Fruit fly (Drosophila melanogaster) whole organism, embryonic: Measurements from ENCODE around the gene CG3984.
A peak's percentile ranks its signal among the peaks of the same experiment; 100 is the strongest.

Experiments used
- Atf-2 ChIP-seq: fragments of 200-800 bp; sonication (Bioruptor generic); optimal IDR thresholded peaks from 2 replicates; lab custom pipeline; 2016; ENCODE audit warnings: missing biosample characterization, missing genetic modification characterization
- CG10321 ChIP-seq: fragments of 200-800 bp; sonication (Bioruptor generic); IDR thresholded peaks from 2 replicates; pipeline ENCODE4 v1.3.6; 2022; ENCODE audit warnings: missing biosample characterization, missing genetic modification characterization
- CG10979 ChIP-seq: fragments of 200-800 bp; sonication (Bioruptor generic); optimal IDR thresholded peaks from 2 replicates; lab custom pipeline; 2018; ENCODE audit warnings: missing biosample characterization, mild to moderate bottlenecking, missing genetic modification characterization, moderate library complexity
- CG12391 ChIP-seq: fragments of 200-800 bp; sonication (Bioruptor generic); optimal IDR thresholded peaks from 3 replicates; lab custom pipeline; 2018; ENCODE audit warnings: missing biosample characterization, mild to moderate bottlenecking, missing genetic modification characterization, moderate library complexity
- CG13123 ChIP-seq: fragments of 200-800 bp; sonication (Bioruptor generic); optimal IDR thresholded peaks from 2 replicates; lab custom pipeline; 2016; ENCODE audit warnings: missing biosample characterization, missing genetic modification characterization
- CG13287 ChIP-seq: fragments of 200-800 bp; sonication (Bioruptor generic); IDR thresholded peaks from 2 replicates; pipeline ENCODE4 v1.3.6; 2022; ENCODE audit warnings: missing biosample characterization, missing genetic modification characterization; ENCODE audit not compliant: partially characterized antibody
- CG16813 ChIP-seq: fragments of 200-800 bp; sonication (Bioruptor generic); IDR thresholded peaks from 3 replicates; pipeline ENCODE4 v1.3.6; 2022; ENCODE audit warnings: missing biosample characterization, missing genetic modification characterization; ENCODE audit not compliant: partially characterized antibody
- CG17912 ChIP-seq: fragments of 200-800 bp; sonication (Bioruptor generic); optimal IDR thresholded peaks from 2 replicates; lab custom pipeline; 2018; ENCODE audit warnings: missing biosample characterization, mild to moderate bottlenecking, missing genetic modification characterization
- CG18476 ChIP-seq: fragments of 200-800 bp; sonication (Bioruptor generic); optimal IDR thresholded peaks from 2 replicates; lab custom pipeline; 2016; ENCODE audit warnings: missing biosample characterization, mild to moderate bottlenecking, missing genetic modification characterization
- CG2712 ChIP-seq: fragments of 200-800 bp; optimal IDR thresholded peaks from 3 replicates; lab custom pipeline; 2019; ENCODE audit warnings: missing biosample characterization, mild to moderate bottlenecking, missing genetic modification characterization, moderate library complexity
- CG30431 ChIP-seq: fragments of 200-800 bp; sonication (Bioruptor generic); optimal IDR thresholded peaks from 2 replicates; lab custom pipeline; 2017; ENCODE audit warnings: missing biosample characterization, missing genetic modification characterization
- CG33213 ChIP-seq: fragments of 200-800 bp; sonication (Bioruptor generic); optimal IDR thresholded peaks from 3 replicates; lab custom pipeline; 2016; ENCODE audit warnings: missing biosample characterization, missing genetic modification characterization
- CG34422 ChIP-seq: fragments of 200-800 bp; sonication (Bioruptor generic); IDR thresholded peaks from 3 replicates; pipeline ENCODE4 v1.3.6; 2022; ENCODE audit warnings: missing biosample characterization, missing genetic modification characterization
- CG4360 ChIP-seq: fragments of 200-800 bp; sonication (Bioruptor generic); IDR thresholded peaks from 2 replicates; pipeline ENCODE4 v1.3.6; 2022; ENCODE audit warnings: missing biosample characterization, missing genetic modification characterization
- CG6175 ChIP-seq: fragments of 200-800 bp; sonication (Bioruptor generic); IDR thresholded peaks from 3 replicates; pipeline ENCODE4 v1.3.6; 2022; ENCODE audit warnings: missing biosample characterization, missing genetic modification characterization
- CG8765 ChIP-seq: fragments of 200-800 bp; sonication (Bioruptor generic); IDR thresholded peaks from 2 replicates; pipeline ENCODE4 v1.3.6; 2022; ENCODE audit warnings: missing biosample characterization, missing genetic modification characterization
- CG8924 ChIP-seq: fragments of 200-800 bp; optimal IDR thresholded peaks from 3 replicates; lab custom pipeline; 2019; ENCODE audit warnings: missing biosample characterization, mild to moderate bottlenecking, missing genetic modification characterization, moderate library complexity
- CG9437 ChIP-seq: fragments of 200-800 bp; sonication (Bioruptor generic); optimal IDR thresholded peaks from 2 replicates; lab custom pipeline; 2018; ENCODE audit warnings: missing biosample characterization, mild to moderate bottlenecking, missing genetic modification characterization
- CTCF ChIP-seq: fragments of 200-800 bp; sonication (Bioruptor generic); optimal IDR thresholded peaks from 2 replicates; lab custom pipeline; 2017; ENCODE audit warnings: missing biosample characterization, mild to moderate bottlenecking, missing genetic modification characterization, moderate library complexity
- D ChIP-seq, 2 experiments: fragments of 200-800 bp in 1 of 2; fragments of >200 bp in 1 of 2; sonication (Bioruptor generic) in 1 of 2; optimal IDR thresholded peaks; 2 replicates in 1 of 2; 3 replicates in 1 of 2; lab custom pipeline; 2017; ENCODE audit warnings: mild to moderate bottlenecking in 1 of 2, missing biosample characterization in 1 of 2, missing genetic modification characterization in 1 of 2, missing genetic modification reagents in 1 of 2
- D19B ChIP-seq: fragments of 200-800 bp; sonication (Bioruptor generic); optimal IDR thresholded peaks from 2 replicates; lab custom pipeline; 2017; ENCODE audit warnings: missing biosample characterization, mild to moderate bottlenecking, missing genetic modification characterization
- Dad ChIP-seq: fragments of 200-800 bp; sonication (Bioruptor generic); optimal IDR thresholded peaks from 3 replicates; lab custom pipeline; 2016; ENCODE audit warnings: missing biosample characterization, missing genetic modification characterization
- ERR ChIP-seq: fragments of 200-800 bp; sonication (Bioruptor generic); optimal IDR thresholded peaks from 2 replicates; lab custom pipeline; 2016; ENCODE audit warnings: missing biosample characterization, missing genetic modification characterization
- H15 ChIP-seq: fragments of 200-800 bp; sonication (Bioruptor generic); IDR thresholded peaks from 3 replicates; pipeline ENCODE4 v1.3.6; 2022; ENCODE audit warnings: missing biosample characterization, missing genetic modification characterization
- Hr51 ChIP-seq, 2 experiments: fragments of 200-800 bp; sonication (Bioruptor generic); optimal IDR thresholded peaks; 2 replicates in 1 of 2; 3 replicates in 1 of 2; lab custom pipeline; 2016 to 2018; ENCODE audit warnings: missing biosample characterization in 2 of 2, missing genetic modification characterization in 2 of 2, mild to moderate bottlenecking in 1 of 2, moderate library complexity in 1 of 2
- Hr78 ChIP-seq, 2 experiments: fragments of 200-800 bp in 1 of 2; fragments of >200 bp in 1 of 2; sonication (Bioruptor generic) in 1 of 2; optimal IDR thresholded peaks; 2 replicates each; lab custom pipeline; 2017 to 2019; ENCODE audit warnings: missing biosample characterization in 2 of 2, missing genetic modification characterization in 2 of 2, mild to moderate bottlenecking in 1 of 2, moderate library complexity in 1 of 2
- Pdp1 ChIP-seq, 2 experiments: fragments of 200-800 bp; sonication (Bioruptor generic); optimal IDR thresholded peaks; 3 replicates each; lab custom pipeline; 2016; ENCODE audit warnings: missing biosample characterization in 2 of 2, missing genetic modification characterization in 2 of 2, mild to moderate bottlenecking in 1 of 2, moderate library complexity in 1 of 2
- Trl ChIP-seq, 3 experiments: fragments of >200 bp in 2 of 3; fragments of 200-800 bp in 1 of 3; sonication (Bioruptor generic) in 1 of 3; optimal IDR thresholded peaks; 2 replicates in 1 of 3; 3 replicates in 2 of 3; lab custom pipeline; 2016 to 2017; ENCODE audit warnings: missing biosample characterization in 1 of 3, missing genetic modification characterization in 1 of 3
- cas ChIP-seq: fragments of 200-800 bp; sonication (Bioruptor generic); IDR thresholded peaks from 2 replicates; pipeline ENCODE4 v1.3.6; 2022; ENCODE audit warnings: missing biosample characterization, missing genetic modification characterization
- chinmo ChIP-seq: fragments of 200-800 bp; sonication (Bioruptor generic); IDR thresholded peaks from 4 replicates; pipeline ENCODE4 v1.3.6; 2022; ENCODE audit warnings: missing biosample characterization, missing genetic modification characterization; ENCODE audit not compliant: partially characterized antibody
- ci ChIP-seq: fragments of 200-800 bp; sonication (Bioruptor generic); IDR thresholded peaks from 3 replicates; pipeline ENCODE4 v1.3.6; 2022; ENCODE audit warnings: missing biosample characterization, missing genetic modification characterization
- crol ChIP-seq: fragments of 200-800 bp; sonication (Bioruptor generic); IDR thresholded peaks from 2 replicates; pipeline ENCODE4 v1.3.6; 2022; ENCODE audit warnings: missing biosample characterization, missing genetic modification characterization
- cwo ChIP-seq: fragments of 200-800 bp; sonication (Bioruptor generic); optimal IDR thresholded peaks from 3 replicates; lab custom pipeline; 2017; ENCODE audit warnings: missing biosample characterization, missing genetic modification characterization, mild to moderate bottlenecking, moderate library complexity, missing genetic modification reagents
- en ChIP-seq: fragments of 200-800 bp; sonication (Bioruptor generic); optimal IDR thresholded peaks from 2 replicates; lab custom pipeline; 2016; ENCODE audit warnings: missing biosample characterization, missing genetic modification characterization
- eve ChIP-seq, 2 experiments: fragments of >200 bp; optimal IDR thresholded peaks; 2 replicates each; lab custom pipeline; 2017; ENCODE audit warnings: missing biosample characterization in 2 of 2, missing genetic modification characterization in 2 of 2
- ftz-f1 ChIP-seq: fragments of 200-800 bp; sonication (Bioruptor generic); optimal IDR thresholded peaks from 2 replicates; lab custom pipeline; 2016; ENCODE audit warnings: missing biosample characterization, missing genetic modification characterization
- grn ChIP-seq: fragments of 200-800 bp; sonication (Bioruptor generic); optimal IDR thresholded peaks from 3 replicates; lab custom pipeline; 2017; ENCODE audit warnings: missing biosample characterization, missing genetic modification characterization
- pfk ChIP-seq: fragments of 200-800 bp; sonication (Bioruptor generic); optimal IDR thresholded peaks from 2 replicates; lab custom pipeline; 2018; ENCODE audit warnings: missing biosample characterization, mild to moderate bottlenecking, missing genetic modification characterization, moderate library complexity
- phol ChIP-seq: fragments of 200-800 bp; sonication (Bioruptor generic); optimal IDR thresholded peaks from 3 replicates; lab custom pipeline; 2018; ENCODE audit warnings: missing biosample characterization, mild to moderate bottlenecking, missing genetic modification characterization, moderate library complexity
- pros ChIP-seq: fragments of 200-800 bp; sonication (Bioruptor generic); optimal IDR thresholded peaks from 3 replicates; lab custom pipeline; 2019; ENCODE audit warnings: missing biosample characterization, mild to moderate bottlenecking, missing genetic modification characterization, moderate library complexity
- ranshi ChIP-seq: fragments of 200-800 bp; sonication (Bioruptor generic); IDR thresholded peaks from 2 replicates; pipeline ENCODE4 v1.3.6; 2022; ENCODE audit warnings: missing biosample characterization, missing genetic modification characterization
- salm ChIP-seq: fragments of 200-800 bp; sonication (Bioruptor generic); optimal IDR thresholded peaks from 2 replicates; lab custom pipeline; 2018; ENCODE audit warnings: missing biosample characterization, mild to moderate bottlenecking, missing genetic modification characterization
- sens ChIP-seq: fragments of 200-800 bp; sonication (Bioruptor generic); peaks from one replicate; lab custom pipeline; 2016; ENCODE audit warnings: missing biosample characterization, missing genetic modification characterization
- stwl ChIP-seq: fragments of 200-800 bp; sonication (Bioruptor generic); optimal IDR thresholded peaks from 3 replicates; lab custom pipeline; 2018; ENCODE audit warnings: missing biosample characterization, mild to moderate bottlenecking, missing genetic modification characterization, moderate library complexity
- tin ChIP-seq: fragments of 200-800 bp; sonication (Bioruptor generic); optimal IDR thresholded peaks from 3 replicates; lab custom pipeline; 2016; ENCODE audit warnings: missing biosample characterization, missing genetic modification characterization
- tll ChIP-seq, 2 experiments: fragments of 200-800 bp in 1 of 2; fragments of >200 bp in 1 of 2; sonication (Bioruptor generic) in 1 of 2; optimal IDR thresholded peaks; 2 replicates each; lab custom pipeline; 2017 to 2019; ENCODE audit warnings: missing biosample characterization in 2 of 2, missing genetic modification characterization in 2 of 2, mild to moderate bottlenecking in 1 of 2, moderate library complexity in 1 of 2
- z ChIP-seq: fragments of 200-800 bp; sonication (Bioruptor generic); IDR thresholded peaks from 3 replicates; pipeline ENCODE4 v1.3.6; 2022; ENCODE audit warnings: missing biosample characterization, missing genetic modification characterization

The CG3984 gene

DNA sequence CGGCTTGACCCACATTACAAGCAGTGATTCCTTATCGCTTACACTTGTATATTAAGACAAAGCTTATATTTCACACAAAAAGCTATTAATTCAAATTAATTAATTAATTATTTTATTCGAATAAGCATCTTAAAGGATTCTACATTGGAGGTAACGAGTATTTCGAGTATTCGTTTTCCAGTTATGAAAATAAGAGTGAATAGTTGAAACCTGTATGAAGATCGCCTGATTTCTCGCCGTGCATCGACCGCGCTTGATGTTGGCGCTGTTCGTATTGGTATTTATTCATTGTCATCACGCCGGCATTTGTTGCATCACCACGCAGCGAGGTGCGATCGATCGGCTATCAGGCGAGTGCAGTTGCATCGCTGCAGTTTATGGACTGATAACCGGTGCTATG, 8.5 kb downstream of the CG3984 start (continued):
- TF ChIP-seq CG2712 (peak; percentile 80), CG34422 (GFP tag; lab: Robert Waterston, UW) (peak; percentile 65; the same call in 2 of the 3 replicates), Atf-2 (GFP tag; lab: Kevin White, UChicago) (no peak), CG18476 (peak; percentile 45), crol (GFP tag; lab: Robert Waterston, UW) (no peak), phol (tag; lab: Kevin White, UChicago) (peak; percentile 59), salm (tag; lab: Kevin White, UChicago) (peak; percentile 21), CG33213 (GFP tag; lab: Kevin White, UChicago) (no peak), tin (peak; percentile 26), CG10979 (tag; lab: Kevin White, UChicago) (peak; percentile 45), ranshi (GFP tag; lab: Robert Waterston, UW) (0 out of 2 replicates have a peak, but pooled peaks have one; percentile 12), CG8765 (no peak)

DNA sequence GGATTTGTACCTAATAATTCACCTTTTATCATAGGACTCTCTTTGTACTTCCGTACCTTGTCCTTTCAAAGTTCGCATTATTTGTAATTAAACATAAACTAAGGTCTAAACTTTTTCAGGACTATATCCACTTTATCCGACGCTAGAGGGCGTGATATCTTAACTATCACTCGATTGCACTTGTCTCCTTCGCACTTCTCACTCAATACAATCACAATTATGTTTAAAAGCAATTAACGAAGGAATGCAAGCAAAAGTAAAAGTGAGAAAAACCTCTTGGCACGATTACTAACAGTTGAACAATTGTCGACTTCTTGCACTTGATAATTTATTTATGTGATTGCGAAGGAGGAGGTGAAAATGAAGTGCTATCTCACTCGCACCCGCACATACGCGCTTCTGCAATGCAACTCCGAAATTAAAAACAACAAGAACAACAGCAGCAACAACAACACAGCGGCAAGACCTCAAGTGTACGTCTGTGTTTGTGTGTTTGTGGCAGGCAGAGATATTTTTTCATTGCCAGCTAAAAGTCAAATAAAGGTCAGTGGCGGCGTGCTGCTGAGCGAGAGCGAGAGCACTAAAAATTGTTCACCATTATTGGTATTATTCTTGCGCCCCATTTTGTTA, 9.6 kb downstream of the CG3984 start:
- TF ChIP-seq CG30431 (no peak), stwl (tag; lab: Kevin White, UChicago) (peak; percentile 20), CG12391 (tag; lab: Kevin White, UChicago) (no peak), Pdp1 (GFP tag; optimal IDR thresholded peaks at IDR 0.05; lab: Kevin White, UChicago) (peak in 1 of 2 experiments; percentile 19), cas (GFP tag; lab: Robert Waterston, UW) (no peak), CG6175 (GFP tag; lab: Robert Waterston, UW) (peak; percentile 47; the same call in 1 of the 3 replicates), CG10321 (GFP tag; lab: Robert Waterston, UW) (peak; percentile 42), CG8924 (tag; lab: Kevin White, UChicago) (peak; percentile 45), pros (peak; percentile 47), grn (GFP tag; lab: Kevin White, UChicago) (no peak), Hr78 (GFP tag; optimal IDR thresholded peaks at IDR 0.05; lab: Kevin White, UChicago) (peak in 1 of 2 experiments; percentile 87), Hr51 (GFP tag; optimal IDR thresholded peaks at IDR 0.05; lab: Kevin White, UChicago) (no peak), ci (0 out of 3 replicates have a peak, but pooled peaks have one; percentile 31), CG9437 (GFP tag; lab: Kevin White, UChicago) (no peak), ftz-f1 (peak; percentile 41), H15 (GFP tag; lab: Robert Waterston, UW) (no peak), z (GFP tag; lab: Robert Waterston, UW) (peak; percentile 49; the same call in 1 of the 3 replicates), tll (GFP tag; optimal IDR thresholded peaks at IDR 0.05; lab: Kevin White, UChicago) (peak in 1 of 2 experiments; percentile 92), cwo (no peak), CTCF (GFP tag; lab: Kevin White, UChicago) (peak; percentile 83), CG16813 (GFP tag; lab: Robert Waterston, UW) (no peak), eve (GFP tag; optimal IDR thresholded peaks at IDR 0.05; lab: Kevin White, UChicago) (peak in 1 of 2 experiments; percentile 43), D (optimal IDR thresholded peaks at IDR 0.05; lab: Kevin White, UChicago) (peak; percentile 54), D (GFP tag; optimal IDR thresholded peaks at IDR 0.05; lab: Kevin White, UChicago) (no peak), pfk (GFP tag; lab: Kevin White, UChicago) (no peak), en (GFP tag; lab: Kevin White, UChicago) (no peak), CG13287 (GFP tag; lab: Robert Waterston, UW) (no peak), ERR (GFP tag; lab: Kevin White, UChicago) (peak; percentile 99), CG10979 (tag; lab: Kevin White, UChicago) (peak; percentile 85), sens (GFP tag; lab: Kevin White, UChicago) (peak; percentile 49), CG17912 (GFP tag; lab: Kevin White, UChicago) (no peak), Trl (optimal IDR thresholded peaks at IDR 0.05; lab: Kevin White, UChicago) (peak in 1 of 2 experiments; percentile 64), Trl (GFP tag; optimal IDR thresholded peaks at IDR 0.05; lab: Kevin White, UChicago) (no peak), chinmo (GFP tag; lab: Robert Waterston, UW) (0 out of 4 replicates have a peak, but pooled peaks have one; percentile 81), D19B (no peak), CG13123 (GFP tag; lab: Kevin White, UChicago) (no peak), Dad (GFP tag; lab: Kevin White, UChicago) (no peak), CG4360 (GFP tag; lab: Robert Waterston, UW) (peak; percentile 99)
